Fruit fly (Drosophila melanogaster): ENCODE data around the gene Pex19.

The Pex19 gene

DNA sequence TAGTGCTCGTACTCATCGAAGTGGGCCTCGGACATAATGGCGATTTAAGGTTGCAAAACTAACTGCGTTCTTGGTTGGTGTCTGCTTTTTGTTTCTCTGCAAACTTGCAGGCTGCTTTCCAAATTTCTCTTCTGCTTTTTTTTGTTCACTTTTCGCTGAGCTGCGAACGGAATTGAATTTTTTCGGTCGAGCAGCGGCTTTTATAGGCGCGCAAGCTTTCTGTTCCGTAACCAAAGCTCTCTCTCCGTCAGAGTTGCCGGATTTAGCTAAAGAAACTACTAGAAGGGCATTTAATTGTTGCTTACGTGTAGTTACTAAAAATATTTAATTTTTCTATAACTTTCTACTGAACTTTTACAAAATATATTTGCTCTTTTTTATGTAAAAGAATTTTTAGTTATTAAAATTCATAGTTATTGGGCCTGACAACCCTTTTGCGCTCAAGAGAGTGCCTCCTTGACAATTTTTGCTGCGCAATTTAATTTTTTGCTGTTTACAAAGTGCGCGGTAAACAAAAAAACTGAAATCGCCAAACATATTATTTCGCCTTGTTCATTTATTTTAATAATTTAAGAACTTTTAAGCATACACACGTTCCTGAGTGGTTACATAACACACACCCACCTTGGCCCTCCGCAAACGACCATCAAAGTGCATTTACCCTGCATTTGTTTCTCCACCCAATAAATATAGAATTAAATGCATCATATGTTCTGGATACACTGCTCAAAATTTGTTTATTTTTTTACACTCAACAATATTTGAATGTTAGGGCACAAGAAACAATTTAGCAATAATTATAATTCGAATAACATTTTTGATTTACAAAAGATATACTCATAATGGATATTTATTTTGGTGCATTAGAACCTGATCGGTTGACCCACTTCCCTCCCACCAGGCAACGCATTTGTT is 45.4 kb upstream of the Pex19 start, which contains the start of gene CG6770 (continued):
- peak; percentile 7 to 97 for TF ChIP-seq Pdp1 (GFP tag; optimal IDR thresholded peaks at IDR 0.05)
- TF ChIP-seq CG2120 (GFP tag; optimal IDR thresholded peaks at IDR 0.05): peak; percentile 84
- TF ChIP-seq Hr78 (GFP tag; optimal IDR thresholded peaks at IDR 0.05): peak in 1 of 2 experiments; percentile 33
- peak; percentile 8 for TF ChIP-seq gcm2 (GFP tag; optimal IDR thresholded peaks at IDR 0.05)
- peak; percentile 75 for TF ChIP-seq lilli (GFP tag; optimal IDR thresholded peaks at IDR 0.05)
- TF ChIP-seq corto (GFP tag; optimal IDR thresholded peaks at IDR 0.05): peak; percentile 50
- no peak for TF ChIP-seq jumu (GFP tag; optimal IDR thresholded peaks at IDR 0.05)
- no peak for TF ChIP-seq jing (GFP tag; optimal IDR thresholded peaks at IDR 0.05)
- no peak for TF ChIP-seq eyg (GFP tag; optimal IDR thresholded peaks at IDR 0.05)
- TF ChIP-seq sisA (GFP tag; IDR thresholded peaks at IDR 0.05): peak; percentile 51
- no peak for TF ChIP-seq da (GFP tag; optimal IDR thresholded peaks at IDR 0.05)
- peak; percentile 66; the same call in 1 of the 3 replicates for TF ChIP-seq H15 (GFP tag; IDR thresholded peaks at IDR 0.05)
- no peak for TF ChIP-seq CG14860 (GFP tag; IDR thresholded peaks at IDR 0.05; ENCODE audit: partially characterized antibody)
- no peak for TF ChIP-seq CG9797 (GFP tag; optimal IDR thresholded peaks at IDR 0.05)
- TF ChIP-seq CG5953 (GFP tag; IDR thresholded peaks at IDR 0.05): peak; percentile 69
- peak; percentile 63 for TF ChIP-seq CG18764 (GFP tag; optimal IDR thresholded peaks at IDR 0.05)
- peak; percentile 85 for TF ChIP-seq slbo (GFP tag; IDR thresholded peaks at IDR 0.05)
- TF ChIP-seq ara (GFP tag; IDR thresholded peaks at IDR 0.05): peak; percentile 62
- TF ChIP-seq ttk (GFP tag; IDR thresholded peaks at IDR 0.05): peak; percentile 81
- peak; percentile 73 for TF ChIP-seq CG10209 (GFP tag; optimal IDR thresholded peaks at IDR 0.05)
- no peak for TF ChIP-seq CG6791 (GFP tag; IDR thresholded peaks at IDR 0.05; ENCODE audit: partially characterized antibody)
- TF ChIP-seq CG15073 (GFP tag; optimal IDR thresholded peaks at IDR 0.05): peak; percentile 11
- peak; percentile 86 for TF ChIP-seq CG11504 (tag; optimal IDR thresholded peaks at IDR 0.05)
- peak; percentile 39 for TF ChIP-seq CG1602 (GFP tag; optimal IDR thresholded peaks at IDR 0.05)
- peak; percentile 33 for TF ChIP-seq Antp (GFP tag; optimal IDR thresholded peaks at IDR 0.05)
- TF ChIP-seq crc (GFP tag; optimal IDR thresholded peaks at IDR 0.05): peak; percentile 8
- TF ChIP-seq Sox100B (GFP tag; optimal IDR thresholded peaks at IDR 0.05): peak; percentile 84
- TF ChIP-seq trem (tag; optimal IDR thresholded peaks at IDR 0.05): peak; percentile 27
- TF ChIP-seq dan (GFP tag; IDR thresholded peaks at IDR 0.05): no peak
- peak; percentile 74; the same call in 1 of the 2 replicates for TF ChIP-seq E2f2 (GFP tag; IDR thresholded peaks at IDR 0.05)
- peak; percentile 87 for TF ChIP-seq CG10366 (GFP tag; IDR thresholded peaks at IDR 0.05)
- TF ChIP-seq gt (GFP tag; IDR thresholded peaks at IDR 0.05): peak; percentile 48; the same call in 1 of the 2 replicates
- peak; percentile 80 for TF ChIP-seq Ada2b (GFP tag; IDR thresholded peaks at IDR 0.05)
- TF ChIP-seq Doc3 (GFP tag; IDR thresholded peaks at IDR 0.05; ENCODE audit: partially characterized antibody): no peak
- peak; percentile 66; the same call in 1 of the 2 replicates for TF ChIP-seq CG10321 (GFP tag; IDR thresholded peaks at IDR 0.05)
- TF ChIP-seq CHES-1-like (GFP tag; optimal IDR thresholded peaks at IDR 0.05): peak; percentile 41
- TF ChIP-seq sqz (GFP tag; optimal IDR thresholded peaks at IDR 0.05): peak; percentile 94
- peak; percentile 58 for TF ChIP-seq CG11723 (GFP tag; optimal IDR thresholded peaks at IDR 0.05)
- peak; percentile 65 for TF ChIP-seq Asciz (GFP tag; optimal IDR thresholded peaks at IDR 0.05)
- peak; percentile 77 for TF ChIP-seq CG12769 (tag; optimal IDR thresholded peaks at IDR 0.05)
- TF ChIP-seq hb (GFP tag; IDR thresholded peaks at IDR 0.05; ENCODE audit: partially characterized antibody): no peak
- TF ChIP-seq prd (optimal IDR thresholded peaks at IDR 0.05): no peak
- TF ChIP-seq prd (GFP tag; IDR thresholded peaks at IDR 0.05): peak; percentile 93
- no peak for TF ChIP-seq CG10959 (GFP tag; IDR thresholded peaks at IDR 0.05)
- TF ChIP-seq Med (GFP tag): peak; percentile 92
- TF ChIP-seq CG10462 (GFP tag; optimal IDR thresholded peaks at IDR 0.05): peak; percentile 14
- peak; percentile 87 for TF ChIP-seq CG6689 (GFP tag; IDR thresholded peaks at IDR 0.05)
- peak; percentile 7 for TF ChIP-seq NC2β (GFP tag; optimal IDR thresholded peaks at IDR 0.05)
- TF ChIP-seq CG12236 (GFP tag; optimal IDR thresholded peaks at IDR 0.05): no peak

Data from whole organism, embryonic.